Fruit fly (Drosophila melanogaster) whole organism, embryonic: ENCODE data around the gene sws.
A peak's percentile ranks its signal among the peaks of the same experiment; 100 is the strongest.

Experiments
- Asciz ChIP-seq: fragments of 200-800 bp; sonication (Bioruptor generic); optimal IDR thresholded peaks from 2 replicates; lab custom pipeline; 2017; ENCODE audit warnings: missing biosample characterization, mild to moderate bottlenecking, missing genetic modification characterization, missing genetic modification reagents
- B-H2 ChIP-seq: fragments of 200-800 bp; sonication (Bioruptor generic); optimal IDR thresholded peaks from 2 replicates; lab custom pipeline; 2018; ENCODE audit warnings: missing biosample characterization, mild to moderate bottlenecking, missing genetic modification characterization
- Blimp-1 ChIP-seq: fragments of 200-800 bp; sonication (Bioruptor generic); optimal IDR thresholded peaks from 3 replicates; lab custom pipeline; 2018; ENCODE audit warnings: missing biosample characterization, missing genetic modification characterization, mild to moderate bottlenecking, moderate library complexity, missing genetic modification reagents
- BtbVII ChIP-seq: fragments of 200-800 bp; sonication (Bioruptor generic); optimal IDR thresholded peaks from 3 replicates; lab custom pipeline; 2017; ENCODE audit warnings: missing biosample characterization, mild to moderate bottlenecking, missing genetic modification characterization
- CG10147 ChIP-seq: fragments of 200-800 bp; sonication (Bioruptor generic); optimal IDR thresholded peaks from 2 replicates; lab custom pipeline; 2019; ENCODE audit warnings: missing biosample characterization, mild to moderate bottlenecking, missing genetic modification characterization, moderate library complexity
- CG10565 ChIP-seq: fragments of 200-800 bp; sonication (Bioruptor generic); optimal IDR thresholded peaks from 3 replicates; lab custom pipeline; 2016; ENCODE audit warnings: missing biosample characterization, mild to moderate bottlenecking, missing genetic modification characterization
- CG11695 ChIP-seq: fragments of 200-800 bp; sonication (Bioruptor generic); IDR thresholded peaks from 3 replicates; pipeline ENCODE4 v1.3.6; 2022; ENCODE audit warnings: missing biosample characterization, missing genetic modification characterization
- CG12236 ChIP-seq: fragments of 200-800 bp; sonication (Bioruptor generic); optimal IDR thresholded peaks from 2 replicates; lab custom pipeline; 2016; ENCODE audit warnings: missing biosample characterization, missing genetic modification characterization
- CG13775 ChIP-seq: fragments of 200-800 bp; sonication (Bioruptor generic); optimal IDR thresholded peaks from 3 replicates; lab custom pipeline; 2017; ENCODE audit warnings: missing biosample characterization, mild to moderate bottlenecking, missing genetic modification characterization
- CG17328 ChIP-seq: fragments of 200-800 bp; sonication (Bioruptor generic); IDR thresholded peaks from 2 replicates; pipeline ENCODE4 v1.3.6; 2022; ENCODE audit warnings: missing biosample characterization, missing genetic modification characterization
- CG17568 ChIP-seq: fragments of 200-800 bp; sonication (Bioruptor generic); optimal IDR thresholded peaks from 2 replicates; lab custom pipeline; 2018; ENCODE audit warnings: missing biosample characterization, mild to moderate bottlenecking, missing genetic modification characterization, moderate library complexity
- CG18764 ChIP-seq: fragments of 200-800 bp; sonication (Bioruptor generic); optimal IDR thresholded peaks from 3 replicates; lab custom pipeline; 2016; ENCODE audit warnings: missing biosample characterization, missing genetic modification characterization
- CG30403 ChIP-seq: fragments of 200-800 bp; sonication (Bioruptor generic); optimal IDR thresholded peaks from 3 replicates; lab custom pipeline; 2016; ENCODE audit warnings: missing biosample characterization, missing genetic modification characterization
- CG32772 ChIP-seq: fragments of 200-800 bp; sonication (Bioruptor generic); IDR thresholded peaks from 2 replicates; pipeline ENCODE4 v1.3.6; 2022; ENCODE audit warnings: missing biosample characterization, missing genetic modification characterization
- CG3281 ChIP-seq: fragments of 200-800 bp; sonication (Bioruptor generic); optimal IDR thresholded peaks from 3 replicates; lab custom pipeline; 2017; ENCODE audit warnings: missing biosample characterization, mild to moderate bottlenecking, missing genetic modification characterization
- CG3995 ChIP-seq: fragments of 200-800 bp; sonication (Bioruptor generic); optimal IDR thresholded peaks from 3 replicates; lab custom pipeline; 2016; ENCODE audit warnings: missing biosample characterization, missing genetic modification characterization
- CG4282 ChIP-seq: fragments of 200-800 bp; sonication (Bioruptor generic); optimal IDR thresholded peaks from 2 replicates; lab custom pipeline; 2016; ENCODE audit warnings: missing biosample characterization, missing genetic modification characterization
- CG43689 ChIP-seq: fragments of 200-800 bp; sonication (Bioruptor generic); IDR thresholded peaks from 2 replicates; pipeline ENCODE4 v1.3.6; 2022; ENCODE audit warnings: missing biosample characterization, missing genetic modification characterization
- CG6272 ChIP-seq: fragments of 200-800 bp; sonication (Bioruptor generic); IDR thresholded peaks from 2 replicates; pipeline ENCODE4 v1.3.6; 2022; ENCODE audit warnings: missing biosample characterization, missing genetic modification characterization
- CG7372 ChIP-seq: fragments of 200-800 bp; sonication (Bioruptor generic); IDR thresholded peaks from 2 replicates; pipeline ENCODE4 v1.3.6; 2022; ENCODE audit warnings: missing biosample characterization, missing genetic modification characterization
- CG7928 ChIP-seq: fragments of 200-800 bp; sonication (Bioruptor generic); optimal IDR thresholded peaks from 2 replicates; lab custom pipeline; 2017; ENCODE audit warnings: missing biosample characterization, mild to moderate bottlenecking, missing genetic modification characterization
- CG8089 ChIP-seq: fragments of 200-800 bp; sonication (Bioruptor generic); optimal IDR thresholded peaks from 3 replicates; lab custom pipeline; 2016; ENCODE audit warnings: missing biosample characterization, missing genetic modification characterization
- CG8478 ChIP-seq: fragments of >200 bp; optimal IDR thresholded peaks from 2 replicates; lab custom pipeline; 2018
- CG8924 ChIP-seq: fragments of 200-800 bp; optimal IDR thresholded peaks from 3 replicates; lab custom pipeline; 2019; ENCODE audit warnings: missing biosample characterization, mild to moderate bottlenecking, missing genetic modification characterization, moderate library complexity
- D ChIP-seq, 2 experiments: fragments of 200-800 bp in 1 of 2; fragments of >200 bp in 1 of 2; sonication (Bioruptor generic) in 1 of 2; optimal IDR thresholded peaks; 2 replicates in 1 of 2; 3 replicates in 1 of 2; lab custom pipeline; 2017; ENCODE audit warnings: mild to moderate bottlenecking in 1 of 2, missing biosample characterization in 1 of 2, missing genetic modification characterization in 1 of 2, missing genetic modification reagents in 1 of 2
- ERR ChIP-seq: fragments of 200-800 bp; sonication (Bioruptor generic); optimal IDR thresholded peaks from 2 replicates; lab custom pipeline; 2016; ENCODE audit warnings: missing biosample characterization, missing genetic modification characterization
- HLH3B ChIP-seq: fragments of 200-800 bp; sonication (Bioruptor generic); IDR thresholded peaks from 2 replicates; pipeline ENCODE4 v1.3.6; 2022; ENCODE audit warnings: missing biosample characterization, missing genetic modification characterization
- PHDP ChIP-seq: fragments of 200-800 bp; sonication (Bioruptor generic); optimal IDR thresholded peaks from 3 replicates; lab custom pipeline; 2018; ENCODE audit warnings: missing biosample characterization, mild to moderate bottlenecking, missing genetic modification characterization, moderate library complexity
- Pdp1 ChIP-seq, 2 experiments: fragments of 200-800 bp; sonication (Bioruptor generic); optimal IDR thresholded peaks; 3 replicates each; lab custom pipeline; 2016; ENCODE audit warnings: missing biosample characterization in 2 of 2, missing genetic modification characterization in 2 of 2, mild to moderate bottlenecking in 1 of 2, moderate library complexity in 1 of 2
- Ptx1 ChIP-seq: fragments of 200-800 bp; sonication (Bioruptor generic); IDR thresholded peaks from 2 replicates; pipeline ENCODE4 v1.3.6; 2022; ENCODE audit warnings: missing biosample characterization, missing genetic modification characterization
- TFAM ChIP-seq: fragments of 200-800 bp; sonication (Bioruptor generic); optimal IDR thresholded peaks from 2 replicates; lab custom pipeline; 2017; ENCODE audit warnings: missing biosample characterization, missing genetic modification characterization, inconsistent platforms
- Tbp ChIP-seq: fragments of >200 bp; optimal IDR thresholded peaks from 2 replicates; lab custom pipeline; 2018; ENCODE audit warnings: missing biosample characterization, missing genetic modification characterization
- al ChIP-seq: fragments of 200-800 bp; sonication (Bioruptor generic); IDR thresholded peaks from 2 replicates; pipeline ENCODE4 v1.3.6; 2022; ENCODE audit warnings: missing biosample characterization, missing genetic modification characterization
- aop ChIP-seq: fragments of 200-800 bp; sonication (Bioruptor generic); IDR thresholded peaks from 2 replicates; pipeline ENCODE4 v1.3.6; 2022; ENCODE audit warnings: missing biosample characterization, missing genetic modification characterization
- ase ChIP-seq: fragments of 200-800 bp; sonication (Bioruptor generic); IDR thresholded peaks from 3 replicates; pipeline ENCODE4 v1.3.6; 2022; ENCODE audit warnings: missing biosample characterization, missing genetic modification characterization
- az2 ChIP-seq: fragments of 200-800 bp; sonication (Bioruptor generic); optimal IDR thresholded peaks from 3 replicates; lab custom pipeline; 2016; ENCODE audit warnings: missing biosample characterization, missing genetic modification characterization
- br ChIP-seq: fragments of >200 bp; optimal IDR thresholded peaks from 2 replicates; lab custom pipeline; 2017
- bsh ChIP-seq, 2 experiments: fragments of 200-800 bp; sonication (Bioruptor generic); optimal IDR thresholded peaks; 2 replicates each; lab custom pipeline; 2017 to 2018; ENCODE audit warnings: mild to moderate bottlenecking in 2 of 2, missing biosample characterization in 2 of 2, missing genetic modification characterization in 2 of 2, moderate library complexity in 1 of 2
- caup ChIP-seq: fragments of 200-800 bp; sonication (Bioruptor generic); optimal IDR thresholded peaks from 3 replicates; lab custom pipeline; 2017; ENCODE audit warnings: missing biosample characterization, mild to moderate bottlenecking, missing genetic modification characterization, moderate library complexity; ENCODE audit not compliant: severe bottlenecking
- ci ChIP-seq: fragments of 200-800 bp; sonication (Bioruptor generic); IDR thresholded peaks from 3 replicates; pipeline ENCODE4 v1.3.6; 2022; ENCODE audit warnings: missing biosample characterization, missing genetic modification characterization
- danr ChIP-seq: fragments of 200-800 bp; sonication (Bioruptor generic); IDR thresholded peaks from 2 replicates; pipeline ENCODE4 v1.3.6; 2022; ENCODE audit warnings: missing biosample characterization, missing genetic modification characterization
- dmrt11E ChIP-seq: fragments of 200-800 bp; sonication (Bioruptor generic); optimal IDR thresholded peaks from 3 replicates; lab custom pipeline; 2018; ENCODE audit warnings: missing biosample characterization, mild to moderate bottlenecking, missing genetic modification characterization, moderate library complexity
- fd64A ChIP-seq: fragments of 200-800 bp; sonication (Bioruptor generic); optimal IDR thresholded peaks from 3 replicates; lab custom pipeline; 2018; ENCODE audit warnings: missing biosample characterization, mild to moderate bottlenecking, missing genetic modification characterization
- gro ChIP-seq: fragments of 200-800 bp; sonication (Bioruptor generic); optimal IDR thresholded peaks from 2 replicates; lab custom pipeline; 2016; ENCODE audit warnings: missing biosample characterization, missing genetic modification characterization
- hth ChIP-seq: fragments of >200 bp; optimal IDR thresholded peaks from 2 replicates; lab custom pipeline; 2017; ENCODE audit warnings: inconsistent platforms
- jumu ChIP-seq: fragments of 200-800 bp; sonication (Bioruptor generic); optimal IDR thresholded peaks from 3 replicates; lab custom pipeline; 2016; ENCODE audit warnings: missing biosample characterization, missing genetic modification characterization
- lola ChIP-seq, 3 experiments: fragments of >200 bp in 2 of 3; fragments of 200-800 bp in 1 of 3; sonication (Bioruptor generic) in 1 of 3; optimal IDR thresholded peaks; 2 replicates each; lab custom pipeline; 2017 to 2019; ENCODE audit warnings: missing biosample characterization in 3 of 3, missing genetic modification characterization in 3 of 3, mild to moderate bottlenecking in 1 of 3, moderate library complexity in 1 of 3
- sc ChIP-seq, 3 experiments: fragments of >200 bp in 2 of 3; fragments of 200-800 bp in 1 of 3; sonication (Bioruptor generic) in 1 of 3; optimal IDR thresholded peaks; 2 replicates in 2 of 3; 3 replicates in 1 of 3; lab custom pipeline; 2017; ENCODE audit warnings: mild to moderate bottlenecking in 1 of 3, missing biosample characterization in 1 of 3, missing genetic modification characterization in 1 of 3, missing genetic modification reagents in 1 of 3
- sens ChIP-seq: fragments of 200-800 bp; sonication (Bioruptor generic); peaks from one replicate; lab custom pipeline; 2016; ENCODE audit warnings: missing biosample characterization, missing genetic modification characterization
- sna ChIP-seq: fragments of 200-800 bp; sonication (Bioruptor generic); IDR thresholded peaks from 2 replicates; pipeline ENCODE4 v1.3.6; 2022; ENCODE audit warnings: missing biosample characterization, missing genetic modification characterization; ENCODE audit not compliant: partially characterized antibody
- twi ChIP-seq: fragments of 200-800 bp; optimal IDR thresholded peaks from 2 replicates; lab custom pipeline; 2019; ENCODE audit warnings: missing biosample characterization, mild to moderate bottlenecking, missing genetic modification characterization, moderate library complexity

sws gene

DNA sequence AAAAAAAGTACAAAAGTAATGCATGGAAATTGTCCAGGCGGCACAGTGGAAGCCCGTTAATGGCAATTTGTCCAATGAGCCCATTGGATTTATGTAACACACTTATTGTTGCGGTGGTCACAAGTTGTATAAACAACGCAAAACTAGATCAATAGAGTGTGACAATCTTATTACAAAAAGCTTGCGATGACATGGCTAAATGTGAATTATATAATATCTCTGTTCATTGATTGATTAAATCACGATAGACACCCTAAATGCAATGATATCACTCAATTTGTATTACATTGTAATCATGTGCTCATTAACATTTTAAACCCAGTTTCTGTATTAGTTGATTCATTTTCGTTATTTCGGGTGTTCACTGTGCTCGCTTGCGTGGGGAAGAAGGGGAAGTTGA, 10.0 kb upstream of the sws start (continued):
- TF ChIP-seq lola (GFP tag; optimal IDR thresholded peaks at IDR 0.05; lab: Kevin White, UChicago) (peak in 1 of 3 experiments; percentile 56), PHDP (peak; percentile 4), CG8478 (lab: Kevin White, UChicago) (no peak), caup (GFP tag; lab: Kevin White, UChicago) (no peak), Ptx1 (GFP tag; lab: Robert Waterston, UW) (no peak), Tbp (GFP tag; lab: Kevin White, UChicago) (no peak), al (GFP tag; lab: Robert Waterston, UW) (no peak), ci (GFP tag; lab: Robert Waterston, UW) (no peak), twi (no peak), CG7372 (GFP tag; lab: Robert Waterston, UW) (no peak), br (no peak), ase (GFP tag; lab: Robert Waterston, UW) (no peak), CG3281 (no peak), jumu (GFP tag; lab: Kevin White, UChicago) (no peak), CG6272 (GFP tag; lab: Robert Waterston, UW) (no peak), CG8089 (GFP tag; lab: Kevin White, UChicago) (no peak), CG4282 (no peak), D (optimal IDR thresholded peaks at IDR 0.05; lab: Kevin White, UChicago) (no peak), D (GFP tag; optimal IDR thresholded peaks at IDR 0.05; lab: Kevin White, UChicago) (peak; percentile 28), sna (no peak), CG7928 (GFP tag; lab: Kevin White, UChicago) (no peak), CG10147 (no peak), TFAM (GFP tag; lab: Kevin White, UChicago) (no peak), CG17568 (no peak), CG11695 (GFP tag; lab: Robert Waterston, UW) (0 out of 3 replicates have a peak, but pooled peaks have one; percentile 12), dmrt11E (tag; lab: Kevin White, UChicago) (peak; percentile 40), B-H2 (GFP tag; lab: Kevin White, UChicago) (no peak), HLH3B (GFP tag; lab: Robert Waterston, UW) (no peak), Pdp1 (GFP tag; optimal IDR thresholded peaks at IDR 0.05; lab: Kevin White, UChicago) (peak in 1 of 2 experiments; percentile 81), BtbVII (GFP tag; lab: Kevin White, UChicago) (no peak), CG3995 (GFP tag; lab: Kevin White, UChicago) (no peak), CG13775 (GFP tag; lab: Kevin White, UChicago) (no peak), gro (GFP tag; lab: Kevin White, UChicago) (no peak), ERR (no peak), Asciz (peak; percentile 30), CG10565 (GFP tag; lab: Kevin White, UChicago) (no peak), CG8924 (tag; lab: Kevin White, UChicago) (peak; percentile 9), az2 (GFP tag; lab: Kevin White, UChicago) (peak; percentile 8), CG12236 (GFP tag; lab: Kevin White, UChicago) (no peak), sc (optimal IDR thresholded peaks at IDR 0.05; lab: Kevin White, UChicago) (no peak), sc (GFP tag; optimal IDR thresholded peaks at IDR 0.05; lab: Kevin White, UChicago) (peak; percentile 12), aop (no peak), Blimp-1 (GFP tag; lab: Kevin White, UChicago) (peak; percentile 30), CG17328 (no peak), CG18764 (no peak), fd64A (no peak), CG43689 (GFP tag; lab: Robert Waterston, UW) (no peak), CG30403 (GFP tag; lab: Kevin White, UChicago) (peak; percentile 18), sens (GFP tag; lab: Kevin White, UChicago) (peak; percentile 84), bsh (GFP tag; optimal IDR thresholded peaks at IDR 0.05; lab: Kevin White, UChicago) (peak in 1 of 2 experiments; percentile 34), hth (no peak), danr (GFP tag; lab: Robert Waterston, UW) (no peak), CG32772 (GFP tag; lab: Robert Waterston, UW) (no peak)
